Worm (Caenorhabditis elegans): ENCODE results near the gene mrpl-28.

mrpl-28 gene

ce11 chrII:124904-125303 lies 30.9 kb downstream of the mrpl-28 start, which contains the start of gene nmur-2:
Gene nmur-2, minus strand, starts transcription at chrII:125004.
- TF ChIP-seq mxl-3 (GFP tag; optimal IDR thresholded peaks at IDR 0.05) (no peak), rbr-2 (tag; optimal IDR thresholded peaks at IDR 0.05) (no peak), madf-9 (GFP tag; conservative IDR thresholded peaks at IDR 0.05) (no peak), sdz-12 (GFP tag; optimal IDR thresholded peaks at IDR 0.05) (no peak), daf-16 (GFP tag; optimal IDR thresholded peaks at IDR 0.05) (no peak), daf-16 (tag; optimal IDR thresholded peaks at IDR 0.05) (no peak), mdt-29 (GFP tag; IDR thresholded peaks at IDR 0.05) (no peak), hif-1 (tag; optimal IDR thresholded peaks at IDR 0.05) (no peak), ctbp-1 (GFP tag; IDR thresholded peaks at IDR 0.05) (no peak), ceh-44 (GFP tag; IDR thresholded peaks at IDR 0.05) (no peak), mdl-1 (tag; optimal IDR thresholded peaks at IDR 0.05) (no peak), spr-3 (GFP tag; optimal IDR thresholded peaks at IDR 0.05) (no peak), daf-12 (tag; optimal IDR thresholded peaks at IDR 0.05) (no peak), lin-15B (tag; optimal IDR thresholded peaks at IDR 0.05) (no peak), egl-27 (tag; optimal IDR thresholded peaks at IDR 0.05) (no peak), duxl-1 (tag; optimal IDR thresholded peaks at IDR 0.05; ENCODE audit: poor library complexity) (no peak), T26A8.4 (GFP tag; IDR thresholded peaks at IDR 0.05) (no peak), ZK337.2 (GFP tag; IDR thresholded peaks at IDR 0.05) (no peak), tag-97 (GFP tag; IDR thresholded peaks at IDR 0.05) (no peak), jun-1 (tag; optimal IDR thresholded peaks at IDR 0.05) (no peak), unc-130 (GFP tag; optimal IDR thresholded peaks at IDR 0.05) (no peak)

- TF ChIP-seq R02D3.7 (tag; optimal IDR thresholded peaks at IDR 0.05) (no peak), nhr-6 (tag; optimal IDR thresholded peaks at IDR 0.05) (peak; percentile 0), pqm-1 (tag; optimal IDR thresholded peaks at IDR 0.05) (peak; percentile 79), daf-16 (GFP tag; optimal IDR thresholded peaks at IDR 0.05) (no peak), daf-16 (tag; optimal IDR thresholded peaks at IDR 0.05) (peak; percentile 47), nhr-28 (tag; optimal IDR thresholded peaks at IDR 0.05) (peak; percentile 78), zfp-3 (GFP tag; conservative IDR thresholded peaks at IDR 0.05) (no peak)
Measured at ce11 chrII:122494-122893, 33.3 kb downstream of the mrpl-28 start.

- TF ChIP-seq Y48G9A.11 (GFP tag; IDR thresholded peaks at IDR 0.05) (no peak), dmd-6 (GFP tag; IDR thresholded peaks at IDR 0.05) (no peak), hlh-30 (tag; optimal IDR thresholded peaks at IDR 0.05; ENCODE audit: insufficient read depth) (peak; percentile 39), lir-3 (tag; optimal IDR thresholded peaks at IDR 0.05) (no peak), pha-4 (GFP tag; IDR thresholded peaks at IDR 0.05) (no peak), pha-4 (tag; optimal IDR thresholded peaks at IDR 0.05) (no peak), snpc-1.2 (GFP tag; IDR thresholded peaks at IDR 0.05) (no peak), spr-3 (GFP tag; optimal IDR thresholded peaks at IDR 0.05) (no peak), daf-19 (GFP tag; conservative IDR thresholded peaks at IDR 0.05) (no peak), nhr-10 (tag; optimal IDR thresholded peaks at IDR 0.05) (no peak), hlh-11 (tag; optimal IDR thresholded peaks at IDR 0.05) (peak; percentile 11), duxl-1 (tag; optimal IDR thresholded peaks at IDR 0.05; ENCODE audit: poor library complexity) (no peak), madf-5 (GFP tag; IDR thresholded peaks at IDR 0.05) (no peak), vab-7 (GFP tag; IDR thresholded peaks at IDR 0.05) (no peak), unc-62 (GFP tag; optimal IDR thresholded peaks at IDR 0.05 in 1 of 2) (no peak), unc-62 (tag; optimal IDR thresholded peaks at IDR 0.05) (no peak), aha-1 (tag) (peak; percentile 31), saeg-2 (GFP tag; IDR thresholded peaks at IDR 0.05) (no peak), mxl-3 (GFP tag; optimal IDR thresholded peaks at IDR 0.05) (no peak), R02D3.7 (tag; optimal IDR thresholded peaks at IDR 0.05) (no peak), Y75B8A.6 (GFP tag; IDR thresholded peaks at IDR 0.05) (no peak), nhr-25 (tag; optimal IDR thresholded peaks at IDR 0.05; ENCODE audit: borderline replicate concordance, insufficient read depth) (no peak), T26A8.4 (GFP tag; IDR thresholded peaks at IDR 0.05) (no peak), ceh-62 (tag; optimal IDR thresholded peaks at IDR 0.05) (no peak), jun-1 (tag; optimal IDR thresholded peaks at IDR 0.05) (no peak), ZK546.5 (tag; optimal IDR thresholded peaks at IDR 0.05) (no peak), lin-1 (GFP tag; IDR thresholded peaks at IDR 0.05) (no peak), dve-1 (tag; optimal IDR thresholded peaks at IDR 0.05; ENCODE audit: insufficient read depth) (peak; percentile 15), nhr-28 (tag; optimal IDR thresholded peaks at IDR 0.05) (peak; percentile 9), ztf-11 (tag; optimal IDR thresholded peaks at IDR 0.05) (no peak)
Measured at ce11 chrII:122008-122407, 33.8 kb downstream of the mrpl-28 start.
